Worm (Caenorhabditis elegans) whole organism, late embryonic: Measurements from ENCODE around the gene col-34.

Source experiments
- C08G9.2 ChIP-seq: sonication (generic microtip); optimal IDR thresholded peaks from 2 replicates; lab custom pipeline; 2016; ENCODE audit warnings: mild to moderate bottlenecking, missing genetic modification characterization, moderate library complexity, missing compliant biosample characterization
- C38D4.7 ChIP-seq: fragments of 200-800 bp; sonication (Bioruptor generic); optimal IDR thresholded peaks from 2 replicates; lab custom pipeline; 2018; ENCODE audit warnings: mild to moderate bottlenecking, missing genetic modification characterization, moderate library complexity, missing compliant biosample characterization
- K09A11.1 ChIP-seq: sonication (generic microtip); optimal IDR thresholded peaks from 2 replicates; lab custom pipeline; 2017; ENCODE audit warnings: antibody characterized with exemption, mild to moderate bottlenecking, missing genetic modification characterization, missing compliant biosample characterization; ENCODE audit not compliant: insufficient read depth
- T23F11.4 ChIP-seq: fragments of 200-800 bp; sonication (Bioruptor generic); optimal IDR thresholded peaks from 2 replicates; lab custom pipeline; 2018; ENCODE audit warnings: mild to moderate bottlenecking, missing genetic modification characterization, missing compliant biosample characterization
- Y22D7AL.16 ChIP-seq: sonication (generic microtip); optimal IDR thresholded peaks from 2 replicates; lab custom pipeline; 2016; ENCODE audit warnings: missing genetic modification characterization, missing compliant biosample characterization
- ama-1 ChIP-seq: fragments of 150-350 bp; optimal IDR thresholded peaks from 2 replicates; lab custom pipeline; 2014
- ceh-14 ChIP-seq: sonication (generic microtip); optimal IDR thresholded peaks from 2 replicates; lab custom pipeline; 2016; ENCODE audit warnings: missing genotype, missing genetic modification characterization, missing compliant biosample characterization
- ceh-2 ChIP-seq: sonication (generic microtip); optimal IDR thresholded peaks from 2 replicates; lab custom pipeline; 2016; ENCODE audit warnings: missing genotype, missing genetic modification characterization, missing compliant biosample characterization
- ceh-22 ChIP-seq: sonication (generic microtip); optimal IDR thresholded peaks from 2 replicates; lab custom pipeline; 2017; ENCODE audit warnings: missing biosample characterization, missing genetic modification characterization
- ceh-34 ChIP-seq: sonication (generic microtip); optimal IDR thresholded peaks from 2 replicates; lab custom pipeline; 2016; ENCODE audit warnings: mild to moderate bottlenecking, missing genetic modification characterization, missing compliant biosample characterization
- ceh-45 ChIP-seq: fragments of 200-800 bp; sonication (Bioruptor generic); IDR thresholded peaks from 2 replicates; pipeline ENCODE4 v1.3.6; 2022; ENCODE audit warnings: missing genetic modification reagents, missing genetic modification characterization, missing compliant biosample characterization
- ceh-6 ChIP-seq: fragments of 200-800 bp; sonication (Bioruptor generic); optimal IDR thresholded peaks from 2 replicates; lab custom pipeline; 2018; ENCODE audit warnings: mild to moderate bottlenecking, missing genetic modification characterization, missing compliant biosample characterization
- ceh-9 ChIP-seq: sonication (generic microtip); optimal IDR thresholded peaks from 2 replicates; lab custom pipeline; 2016; ENCODE audit warnings: mild to moderate bottlenecking, missing genetic modification characterization, inconsistent platforms, missing compliant biosample characterization
- dve-1 ChIP-seq: sonication (generic microtip); optimal IDR thresholded peaks from 2 replicates; lab custom pipeline; 2017; ENCODE audit warnings: antibody characterized with exemption, mild to moderate bottlenecking, missing genetic modification characterization, missing compliant biosample characterization
- elt-2 ChIP-seq: sonication (generic microtip); optimal IDR thresholded peaks from 2 replicates; lab custom pipeline; 2016; ENCODE audit warnings: missing genetic modification reagents, missing genetic modification characterization, missing compliant biosample characterization
- elt-4 ChIP-seq: sonication (generic microtip); optimal IDR thresholded peaks from 2 replicates; lab custom pipeline; 2016; ENCODE audit warnings: missing genetic modification characterization, missing compliant biosample characterization
- ets-4 ChIP-seq: sonication (generic microtip); optimal IDR thresholded peaks from 2 replicates; lab custom pipeline; 2016; ENCODE audit warnings: missing genetic modification characterization, missing compliant biosample characterization
- eyg-1 ChIP-seq: sonication (generic microtip); optimal IDR thresholded peaks from 2 replicates; lab custom pipeline; 2016; ENCODE audit warnings: missing genotype, missing genetic modification characterization, missing compliant biosample characterization
- fax-1 ChIP-seq: sonication (generic microtip); optimal IDR thresholded peaks from 2 replicates; lab custom pipeline; 2016; ENCODE audit warnings: missing genotype, missing genetic modification characterization, missing compliant biosample characterization
- hlh-15 ChIP-seq: sonication (generic microtip); optimal IDR thresholded peaks from 2 replicates; lab custom pipeline; 2016; ENCODE audit warnings: missing genetic modification characterization, missing compliant biosample characterization
- hlh-6 ChIP-seq: sonication (generic microtip); optimal IDR thresholded peaks from 2 replicates; lab custom pipeline; 2016; ENCODE audit warnings: missing genotype, missing genetic modification characterization, missing compliant biosample characterization
- lim-6 ChIP-seq: sonication (generic microtip); optimal IDR thresholded peaks from 2 replicates; lab custom pipeline; 2016; ENCODE audit warnings: missing genetic modification characterization, missing compliant biosample characterization
- lin-11 ChIP-seq: fragments of 200-800 bp; sonication (Bioruptor generic); optimal IDR thresholded peaks from 2 replicates; lab custom pipeline; 2018; ENCODE audit warnings: mild to moderate bottlenecking, missing genetic modification characterization, missing compliant biosample characterization
- mec-3 ChIP-seq: sonication (generic microtip); optimal IDR thresholded peaks from 2 replicates; lab custom pipeline; 2016; ENCODE audit warnings: borderline replicate concordance, missing genetic modification characterization, missing compliant biosample characterization
- nfya-1 ChIP-seq: sonication (generic microtip); optimal IDR thresholded peaks from 2 replicates; lab custom pipeline; 2017; ENCODE audit warnings: missing genetic modification characterization, mild to moderate bottlenecking, missing compliant biosample characterization, antibody characterized with exemption, moderate library complexity
- odd-2 ChIP-seq: sonication (generic microtip); optimal IDR thresholded peaks from 2 replicates; lab custom pipeline; 2017; ENCODE audit warnings: antibody characterized with exemption, mild to moderate bottlenecking, missing genetic modification characterization, missing compliant biosample characterization
- pag-3 ChIP-seq: sonication (generic microtip); optimal IDR thresholded peaks from 2 replicates; lab custom pipeline; 2016; ENCODE audit warnings: missing compliant biosample characterization, missing genetic modification characterization, borderline replicate concordance
- pha-2 ChIP-seq: sonication (generic microtip); optimal IDR thresholded peaks from 2 replicates; lab custom pipeline; 2017; ENCODE audit warnings: mild to moderate bottlenecking, missing genetic modification characterization, missing compliant biosample characterization
- pqm-1 ChIP-seq: sonication (generic microtip); optimal IDR thresholded peaks from 2 replicates; lab custom pipeline; 2016; ENCODE audit warnings: missing genetic modification characterization, missing compliant biosample characterization
- rnt-1 ChIP-seq: sonication (generic microtip); optimal IDR thresholded peaks from 2 replicates; lab custom pipeline; 2016; ENCODE audit warnings: missing genetic modification characterization, missing compliant biosample characterization
- sox-2 ChIP-seq: fragments of 200-800 bp; sonication (Bioruptor generic); IDR thresholded peaks from 2 replicates; pipeline ENCODE4 v1.3.6; 2022; ENCODE audit warnings: missing genetic modification reagents, missing genetic modification characterization, missing compliant biosample characterization
- tbx-2 ChIP-seq: sonication (generic microtip); optimal IDR thresholded peaks from 2 replicates; lab custom pipeline; 2016; ENCODE audit warnings: missing genetic modification characterization, missing compliant biosample characterization
- unc-3 ChIP-seq, 2 experiments: fragments of 200-800 bp in 1 of 2; sonication (Bioruptor generic) in 1 of 2; sonication (generic microtip) in 1 of 2; conservative IDR thresholded peaks in 1 of 2; optimal IDR thresholded peaks in 1 of 2; 2 replicates each; pipeline versions ENCODE4 v1.3.6 to Lab custom; 2016 to 2022; ENCODE audit warnings: missing compliant biosample characterization in 2 of 2, missing genetic modification characterization in 2 of 2, missing genetic modification reagents in 1 of 2
- unc-42 ChIP-seq: sonication (generic microtip); optimal IDR thresholded peaks from 2 replicates; lab custom pipeline; 2016; ENCODE audit warnings: missing genotype, missing genetic modification characterization, missing compliant biosample characterization
- unc-55 ChIP-seq: sonication (generic microtip); optimal IDR thresholded peaks from 2 replicates; lab custom pipeline; 2017; ENCODE audit warnings: missing biosample characterization, missing genetic modification reagents, missing genetic modification characterization
- ztf-16 ChIP-seq: sonication (generic microtip); optimal IDR thresholded peaks from 2 replicates; lab custom pipeline; 2017; ENCODE audit warnings: missing genetic modification characterization, missing compliant biosample characterization

The col-34 gene

ce11 chrIV:4264649-4265048 is 20.2 kb upstream of the col-34 start:
- TF ChIP-seq hlh-6 (peak; percentile 63), ceh-22 (tag; lab: Kevin White, UChicago) (no peak), C08G9.2 (tag; lab: Kevin White, UChicago) (peak; percentile 54), elt-4 (tag; lab: Kevin White, UChicago) (peak; percentile 15), ceh-34 (no peak), tbx-2 (peak; percentile 6), Y22D7AL.16 (no peak)
- TF ChIP-seq, all 69 proteins: peak for 4

- no peak for TF ChIP-seq T23F11.4 (GFP tag; lab: Kevin White, UChicago)
- no peak for TF ChIP-seq dve-1 (tag; lab: Kevin White, UChicago)
- no peak for TF ChIP-seq ama-1 (lab: Kevin White, UChicago)
- no peak for TF ChIP-seq ceh-9 (tag; lab: Kevin White, UChicago)
- TF ChIP-seq K09A11.1 (tag; lab: Kevin White, UChicago) = no peak
- TF ChIP-seq lim-6 = no peak
- no peak for TF ChIP-seq elt-4 (tag; lab: Kevin White, UChicago)
- TF ChIP-seq pha-2 (tag; lab: Kevin White, UChicago) = no peak
- TF ChIP-seq Y22D7AL.16 = no peak
- TF ChIP-seq nfya-1 = no peak
- no peak for TF ChIP-seq ceh-22 (tag; lab: Kevin White, UChicago)
- no peak for TF ChIP-seq unc-42
- TF ChIP-seq hlh-15 (tag; lab: Kevin White, UChicago) = no peak
- TF ChIP-seq ceh-14 (tag; lab: Kevin White, UChicago) = no peak
- no peak for TF ChIP-seq eyg-1 (tag; lab: Kevin White, UChicago)
- no peak for TF ChIP-seq ztf-16 (tag; lab: Kevin White, UChicago)
- TF ChIP-seq unc-55 (GFP tag; lab: Kevin White, UChicago) = no peak
- no peak for TF ChIP-seq lin-11 (tag; lab: Kevin White, UChicago)
These were observed 18.6 kb upstream of the col-34 start, which contains the start of gene col-33 for ce11 chrIV:4262993-4263392. TSS of gene col-33 (plus strand) at chrIV:4263293.

- no peak for TF ChIP-seq rnt-1
- TF ChIP-seq tbx-2 = no peak
- no peak for TF ChIP-seq mec-3
- TF ChIP-seq pha-2 (tag; lab: Kevin White, UChicago) = no peak
- TF ChIP-seq ceh-9 (tag; lab: Kevin White, UChicago) = no peak
- TF ChIP-seq pag-3 (tag; lab: Kevin White, UChicago) = no peak
- TF ChIP-seq ceh-45 (GFP tag; lab: Robert Waterston, UW) = no peak
- TF ChIP-seq ceh-6 (GFP tag; lab: Kevin White, UChicago) = no peak
- no peak for TF ChIP-seq sox-2 (GFP tag; lab: Robert Waterston, UW)
- no peak for TF ChIP-seq unc-3 (GFP tag; conservative IDR thresholded peaks at IDR 0.05; lab: Robert Waterston, UW)
- TF ChIP-seq unc-3 (tag; optimal IDR thresholded peaks at IDR 0.05; lab: Kevin White, UChicago) = no peak
- no peak for TF ChIP-seq fax-1 (tag; lab: Kevin White, UChicago)
These were observed 15.0 kb upstream of the col-34 start for ce11 chrIV:4259433-4259832.

- TF ChIP-seq unc-42 (no peak), ets-4 (tag; lab: Kevin White, UChicago) (no peak), ceh-2 (no peak), odd-2 (tag; lab: Kevin White, UChicago) (no peak), Y22D7AL.16 (no peak)
These were observed 10.7 kb upstream of the col-34 start for ce11 chrIV:4254989-4255582.

- TF ChIP-seq elt-2 (tag; lab: Kevin White, UChicago) (no peak), pqm-1 (tag; lab: Kevin White, UChicago) (no peak), pha-2 (tag; lab: Kevin White, UChicago) (peak; percentile 43), C38D4.7 (GFP tag; lab: Kevin White, UChicago) (no peak), pag-3 (tag; lab: Kevin White, UChicago) (no peak)
These were observed 3.4 kb upstream of the col-34 start, which contains the start of gene ama-1 for ce11 chrIV:4247770-4248169. TSS of gene ama-1 (plus strand) at chrIV:4248070.
